Worm (Caenorhabditis elegans): Measurements from ENCODE around the gene let-23.
A peak's percentile ranks its signal among the peaks of the same experiment; 100 is the strongest.

The let-23 gene

ce11 chrII:9154339-9154738 is 43.0 kb upstream of the let-23 start (continued):
- TF ChIP-seq ceh-58 (GFP tag; IDR thresholded peaks at IDR 0.05) (no peak), akir-1 (GFP tag; optimal IDR thresholded peaks at IDR 0.05) (no peak), sea-2 (GFP tag; IDR thresholded peaks at IDR 0.05) (no peak)

ce11 chrII:9156277-9156676 is 41.0 kb upstream of the let-23 start:
- TF ChIP-seq nhr-80 (tag; optimal IDR thresholded peaks at IDR 0.05) (peak; percentile 54), let-607 (tag; optimal IDR thresholded peaks at IDR 0.05) (peak in 1 of 2 experiments; percentile 8), nhr-27 (tag; optimal IDR thresholded peaks at IDR 0.05) (no peak)

- TF ChIP-seq nhr-80 (tag; optimal IDR thresholded peaks at IDR 0.05) (peak; percentile 75), fkh-3 (tag; optimal IDR thresholded peaks at IDR 0.05) (no peak), egl-44 (GFP tag; IDR thresholded peaks at IDR 0.05) (no peak)
These were observed 40.2 kb upstream of the let-23 start for ce11 chrII:9157125-9157524.

ce11 chrII:9158029-9158428 is 39.3 kb upstream of the let-23 start, which contains the start of gene oac-54:
TSS of gene oac-54 (plus strand) at chrII:9158111.
- TF ChIP-seq sea-2 (GFP tag; IDR thresholded peaks at IDR 0.05) (no peak), lir-1 (GFP tag; conservative IDR thresholded peaks at IDR 0.05) (no peak), ztf-18 (tag; optimal IDR thresholded peaks at IDR 0.05) (no peak), B0261.1 (tag; optimal IDR thresholded peaks at IDR 0.05) (no peak), sdz-38 (tag; optimal IDR thresholded peaks at IDR 0.05) (no peak), nhr-80 (tag; optimal IDR thresholded peaks at IDR 0.05) (peak; percentile 2), ztf-28 (GFP tag; IDR thresholded peaks at IDR 0.05) (no peak), tbp1 (GFP tag; optimal IDR thresholded peaks at IDR 0.05) (no peak)

ce11 chrII:9160197-9160806 is 37.0 kb upstream of the let-23 start:
- TF ChIP-seq lin-40 (tag; optimal IDR thresholded peaks at IDR 0.05): peak; percentile 21
- no peak for TF ChIP-seq T07F8.4 (tag; optimal IDR thresholded peaks at IDR 0.05)
- TF ChIP-seq nfya-2 (GFP tag; IDR thresholded peaks at IDR 0.05): no peak
- peak; percentile 65 for TF ChIP-seq nhr-80 (tag; optimal IDR thresholded peaks at IDR 0.05)
- peak; percentile 0 for TF ChIP-seq ZK185.1 (tag; optimal IDR thresholded peaks at IDR 0.05; ENCODE audit: poor library complexity, severe bottlenecking)
- TF ChIP-seq Y53F4B.3 (GFP tag; IDR thresholded peaks at IDR 0.05): no peak
- no peak for TF ChIP-seq let-607 (tag; optimal IDR thresholded peaks at IDR 0.05)
- no peak for TF ChIP-seq F49E8.2 (tag; optimal IDR thresholded peaks at IDR 0.05; ENCODE audit: insufficient read depth)
- TF ChIP-seq somi-1 (GFP tag; optimal IDR thresholded peaks at IDR 0.05): peak; percentile 3

- no peak for TF ChIP-seq dpl-1 (GFP tag; optimal IDR thresholded peaks at IDR 0.05)
- peak; percentile 32 for TF ChIP-seq lin-40 (tag; optimal IDR thresholded peaks at IDR 0.05)
These were observed 36.3 kb upstream of the let-23 start, which contains the start of gene rhy-1 for ce11 chrII:9161023-9161422. TSS of gene rhy-1 (plus strand) at chrII:9161379.

- TF ChIP-seq aptf-2 (GFP tag; conservative IDR thresholded peaks at IDR 0.05) (no peak), egrh-3 (GFP tag; IDR thresholded peaks at IDR 0.05) (no peak), Y53F4B.3 (GFP tag; IDR thresholded peaks at IDR 0.05) (no peak), ama-1 (optimal IDR thresholded peaks at IDR 0.05) (peak; percentile 67), ama-1 (GFP tag; optimal IDR thresholded peaks at IDR 0.05) (no peak), hrde-1 (tag; optimal IDR thresholded peaks at IDR 0.05; ENCODE audit: borderline replicate concordance) (no peak), madf-6 (GFP tag; IDR thresholded peaks at IDR 0.05) (no peak)
These were observed 34.0 kb upstream of the let-23 start for ce11 chrII:9163348-9163747.

Measured in whole organism, young adult.